Fruit fly (Drosophila melanogaster): ENCODE measurements around the gene jigr1.
A peak's percentile ranks its signal among the peaks of the same experiment; 100 is the strongest.

The jigr1 gene

dm6 chr3R:25631079-25631478 is 6.6 kb upstream of the jigr1 start (continued):
- no peak for TF ChIP-seq CG11294 (GFP tag; IDR thresholded peaks at IDR 0.05)
- no peak for TF ChIP-seq Ets21C (GFP tag; optimal IDR thresholded peaks at IDR 0.05)
- peak; percentile 13 for TF ChIP-seq fd59A (GFP tag; optimal IDR thresholded peaks at IDR 0.05)
- TF ChIP-seq vri (GFP tag; optimal IDR thresholded peaks at IDR 0.05) = no peak
- no peak for TF ChIP-seq CG4318 (GFP tag; optimal IDR thresholded peaks at IDR 0.05)
- TF ChIP-seq net (GFP tag; optimal IDR thresholded peaks at IDR 0.05) = no peak
- peak; percentile 14 for TF ChIP-seq achi (GFP tag; optimal IDR thresholded peaks at IDR 0.05)

dm6 chr3R:25633865-25634460 is 3.7 kb upstream of the jigr1 start:
- peak; percentile 16 for TF ChIP-seq CG3032 (tag; optimal IDR thresholded peaks at IDR 0.05)
- peak; percentile 4 for TF ChIP-seq Ets96B (tag; optimal IDR thresholded peaks at IDR 0.05)
- TF ChIP-seq OdsH (GFP tag; optimal IDR thresholded peaks at IDR 0.05) = peak; percentile 70
- peak; percentile 53 for TF ChIP-seq achi (GFP tag; optimal IDR thresholded peaks at IDR 0.05)
- TF ChIP-seq CG15336 (GFP tag; IDR thresholded peaks at IDR 0.05) = no peak
- TF ChIP-seq topi (GFP tag; optimal IDR thresholded peaks at IDR 0.05) = peak; percentile 81
- TF ChIP-seq Lpt (GFP tag; optimal IDR thresholded peaks at IDR 0.05) = no peak
- peak; percentile 85 for TF ChIP-seq CG6854 (GFP tag; optimal IDR thresholded peaks at IDR 0.05)
- TF ChIP-seq CG6808 (GFP tag; optimal IDR thresholded peaks at IDR 0.05) = no peak
- TF ChIP-seq Sox14 (GFP tag; optimal IDR thresholded peaks at IDR 0.05) = peak; percentile 65
- no peak for TF ChIP-seq fd59A (GFP tag; optimal IDR thresholded peaks at IDR 0.05)
- TF ChIP-seq Ets21C (GFP tag; optimal IDR thresholded peaks at IDR 0.05) = peak; percentile 77
- 0 out of 3 replicates have a peak, but pooled peaks have one; percentile 17 for TF ChIP-seq eg (GFP tag; IDR thresholded peaks at IDR 0.05)
- peak; percentile 68 for TF ChIP-seq CG8632 (GFP tag; optimal IDR thresholded peaks at IDR 0.05)
- peak; percentile 63; the same call in 2 of the 3 replicates for TF ChIP-seq CG6163 (GFP tag; IDR thresholded peaks at IDR 0.05)
- peak; percentile 2 for TF ChIP-seq dsx (GFP tag; optimal IDR thresholded peaks at IDR 0.05; ENCODE audit: poor library complexity, severe bottlenecking)
- peak; percentile 68 for TF ChIP-seq CG34406 (GFP tag; optimal IDR thresholded peaks at IDR 0.05)
- peak; percentile 51 for TF ChIP-seq net (GFP tag; optimal IDR thresholded peaks at IDR 0.05)
- peak; percentile 80 for TF ChIP-seq CG3919 (GFP tag; optimal IDR thresholded peaks at IDR 0.05)
- TF ChIP-seq pdm3 (GFP tag; optimal IDR thresholded peaks at IDR 0.05) = peak; percentile 67
- no peak for TF ChIP-seq dac (GFP tag; optimal IDR thresholded peaks at IDR 0.05)
- peak; percentile 48 for TF ChIP-seq Eip93F (GFP tag; optimal IDR thresholded peaks at IDR 0.05)
- TF ChIP-seq vri (GFP tag; optimal IDR thresholded peaks at IDR 0.05) = peak; percentile 82
- TF ChIP-seq Hr38 (GFP tag; optimal IDR thresholded peaks at IDR 0.05) = no peak
- TF ChIP-seq fkh (GFP tag; optimal IDR thresholded peaks at IDR 0.05) = no peak
- peak; percentile 91 for TF ChIP-seq esn (GFP tag; optimal IDR thresholded peaks at IDR 0.05)
- no peak for TF ChIP-seq CG11294 (GFP tag; IDR thresholded peaks at IDR 0.05)
- TF ChIP-seq Gug (GFP tag; IDR thresholded peaks at IDR 0.05) = no peak
- peak; percentile 42 for TF ChIP-seq CG10631 (GFP tag; optimal IDR thresholded peaks at IDR 0.05)
- TF ChIP-seq Eip78C (GFP tag) = peak; percentile 83
- TF ChIP-seq CG32006 (GFP tag; optimal IDR thresholded peaks at IDR 0.05) = no peak
- TF ChIP-seq spab (GFP tag; optimal IDR thresholded peaks at IDR 0.05) = no peak
- TF ChIP-seq CG31627 (GFP tag; optimal IDR thresholded peaks at IDR 0.05) = peak; percentile 87
- peak; percentile 89 for TF ChIP-seq Met (GFP tag; optimal IDR thresholded peaks at IDR 0.05)
- TF ChIP-seq CG8119 (GFP tag; IDR thresholded peaks at IDR 0.05) = no peak
- no peak for TF ChIP-seq CG1621 (tag; optimal IDR thresholded peaks at IDR 0.05)
- no peak for TF ChIP-seq fd85E (GFP tag; optimal IDR thresholded peaks at IDR 0.05)
- peak; percentile 63 for TF ChIP-seq Eip75B (GFP tag; optimal IDR thresholded peaks at IDR 0.05)
- TF ChIP-seq Hr4 (GFP tag; optimal IDR thresholded peaks at IDR 0.05) = no peak
- no peak for TF ChIP-seq CG10669 (GFP tag; optimal IDR thresholded peaks at IDR 0.05)
- TF ChIP-seq Hr39 (GFP tag; optimal IDR thresholded peaks at IDR 0.05) = peak; percentile 88
- TF ChIP-seq cyc (GFP tag; optimal IDR thresholded peaks at IDR 0.05) = peak; percentile 86
- peak; percentile 50 for TF ChIP-seq Sox15 (GFP tag; optimal IDR thresholded peaks at IDR 0.05)
- TF ChIP-seq Sox102F (GFP tag; optimal IDR thresholded peaks at IDR 0.05) = peak; percentile 86
- TF ChIP-seq CG11902 (GFP tag; optimal IDR thresholded peaks at IDR 0.05) = peak; percentile 69
- peak; percentile 95 for TF ChIP-seq svp (GFP tag)
- peak; percentile 49 for TF ChIP-seq CG8319 (GFP tag; optimal IDR thresholded peaks at IDR 0.05)
- TF ChIP-seq salr (GFP tag; optimal IDR thresholded peaks at IDR 0.05) = no peak
